Worm (Caenorhabditis elegans): ENCODE results near the gene xdh-1.

- no peak for TF ChIP-seq nhr-77 (tag; optimal IDR thresholded peaks at IDR 0.05)
- TF ChIP-seq mxl-3 (GFP tag; optimal IDR thresholded peaks at IDR 0.05): no peak
- no peak for TF ChIP-seq egl-27 (tag; optimal IDR thresholded peaks at IDR 0.05)
- TF ChIP-seq madf-5 (GFP tag; IDR thresholded peaks at IDR 0.05): no peak
- TF ChIP-seq lin-13 (GFP tag; optimal IDR thresholded peaks at IDR 0.05): no peak
- TF ChIP-seq aly-2 (tag; optimal IDR thresholded peaks at IDR 0.05): no peak
- TF ChIP-seq snpc-4 (tag; optimal IDR thresholded peaks at IDR 0.05): no peak
- TF ChIP-seq snpc-1.2 (GFP tag; IDR thresholded peaks at IDR 0.05): no peak
- TF ChIP-seq daf-12 (tag; optimal IDR thresholded peaks at IDR 0.05): no peak
Observed at ce11 chrIV:14361189-14361588, 51.5 kb downstream of the xdh-1 start, which contains the start of gene ssu-2.

Data from whole organism, L4 larva.